Worm (Caenorhabditis elegans): ENCODE data around the gene D1044.4.

The D1044.4 gene

DNA sequence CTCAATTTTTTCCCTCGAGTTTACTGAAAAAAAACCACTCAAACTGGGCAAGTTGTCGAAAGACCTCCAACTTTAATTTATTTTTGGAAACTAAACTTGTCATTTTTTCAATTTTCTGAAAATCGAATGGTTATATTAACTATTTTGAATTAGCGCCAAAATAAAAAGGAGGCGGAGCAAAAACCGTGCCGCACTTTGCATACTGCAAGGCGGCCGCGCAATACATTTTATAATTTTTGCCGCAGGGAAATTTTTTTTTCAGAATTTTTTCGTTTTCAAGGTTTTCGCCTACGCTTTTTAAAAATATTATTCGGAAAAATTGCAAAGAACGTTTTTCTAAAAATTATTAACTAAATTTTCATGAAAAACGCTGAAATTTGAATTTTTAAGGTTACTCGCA lies 18.2 kb downstream of the D1044.4 start:
- TF ChIP-seq nhr-28 (tag; optimal IDR thresholded peaks at IDR 0.05) (no peak), nhr-11 (tag; optimal IDR thresholded peaks at IDR 0.05) (no peak), R02D3.7 (tag; optimal IDR thresholded peaks at IDR 0.05) (no peak), pqm-1 (tag; optimal IDR thresholded peaks at IDR 0.05) (no peak), eor-1 (tag; optimal IDR thresholded peaks at IDR 0.05) (no peak), egl-5 (tag; optimal IDR thresholded peaks at IDR 0.05) (no peak), hmg-11 (tag; optimal IDR thresholded peaks at IDR 0.05) (no peak), nhr-43 (tag; optimal IDR thresholded peaks at IDR 0.05; ENCODE audit: poor library complexity, severe bottlenecking) (no peak), fkh-2 (tag; optimal IDR thresholded peaks at IDR 0.05) (no peak), ZK546.5 (tag; optimal IDR thresholded peaks at IDR 0.05) (no peak), nfya-1 (tag; optimal IDR thresholded peaks at IDR 0.05; ENCODE audit: insufficient read depth) (no peak), nhr-67 (tag; optimal IDR thresholded peaks at IDR 0.05) (no peak), nhr-25 (tag; optimal IDR thresholded peaks at IDR 0.05) (no peak), sea-2 (GFP tag; optimal IDR thresholded peaks at IDR 0.05) (no peak)

ce11 chrIII:5502915-5503575 lies 18.8 kb downstream of the D1044.4 start:
- TF ChIP-seq fkh-10 (GFP tag; optimal IDR thresholded peaks at IDR 0.05) (peak; percentile 53), ceh-9 (tag; optimal IDR thresholded peaks at IDR 0.05) (no peak), nfya-1 (tag; optimal IDR thresholded peaks at IDR 0.05; ENCODE audit: insufficient read depth) (peak; percentile 53), elt-3 (tag; optimal IDR thresholded peaks at IDR 0.05) (no peak), nhr-43 (tag; optimal IDR thresholded peaks at IDR 0.05; ENCODE audit: poor library complexity, severe bottlenecking) (peak; percentile 72), daf-12 (tag; optimal IDR thresholded peaks at IDR 0.05) (no peak), R02D3.7 (tag; optimal IDR thresholded peaks at IDR 0.05) (no peak), nhr-67 (tag; optimal IDR thresholded peaks at IDR 0.05) (no peak), jun-1 (tag; optimal IDR thresholded peaks at IDR 0.05) (peak; percentile 28), pha-4 (tag; optimal IDR thresholded peaks at IDR 0.05) (peak; percentile 64), hmg-11 (tag; optimal IDR thresholded peaks at IDR 0.05) (peak; percentile 51), nhr-11 (tag; optimal IDR thresholded peaks at IDR 0.05) (peak; percentile 8), nhr-25 (tag; optimal IDR thresholded peaks at IDR 0.05) (peak; percentile 63), unc-62 (GFP tag; optimal IDR thresholded peaks at IDR 0.05) (peak; percentile 3), fos-1 (tag; optimal IDR thresholded peaks at IDR 0.05) (no peak), lsy-12 (tag; optimal IDR thresholded peaks at IDR 0.05) (peak; percentile 39), lin-39 (tag; optimal IDR thresholded peaks at IDR 0.05) (peak; percentile 29), snpc-4 (tag; optimal IDR thresholded peaks at IDR 0.05) (peak; percentile 39), ama-1 (optimal IDR thresholded peaks at IDR 0.05) (peak; percentile 44), zag-1 (tag; optimal IDR thresholded peaks at IDR 0.05) (no peak), elt-2 (tag; optimal IDR thresholded peaks at IDR 0.05) (peak; percentile 93), skn-1 (tag; optimal IDR thresholded peaks at IDR 0.05) (peak; percentile 57), lin-15B (tag; optimal IDR thresholded peaks at IDR 0.05) (peak; percentile 19), elt-1 (tag; optimal IDR thresholded peaks at IDR 0.05) (peak; percentile 92), pqm-1 (tag; optimal IDR thresholded peaks at IDR 0.05) (peak; percentile 82), nhr-23 (tag; optimal IDR thresholded peaks at IDR 0.05) (peak; percentile 85), mdl-1 (tag; optimal IDR thresholded peaks at IDR 0.05) (peak; percentile 41)

DNA sequence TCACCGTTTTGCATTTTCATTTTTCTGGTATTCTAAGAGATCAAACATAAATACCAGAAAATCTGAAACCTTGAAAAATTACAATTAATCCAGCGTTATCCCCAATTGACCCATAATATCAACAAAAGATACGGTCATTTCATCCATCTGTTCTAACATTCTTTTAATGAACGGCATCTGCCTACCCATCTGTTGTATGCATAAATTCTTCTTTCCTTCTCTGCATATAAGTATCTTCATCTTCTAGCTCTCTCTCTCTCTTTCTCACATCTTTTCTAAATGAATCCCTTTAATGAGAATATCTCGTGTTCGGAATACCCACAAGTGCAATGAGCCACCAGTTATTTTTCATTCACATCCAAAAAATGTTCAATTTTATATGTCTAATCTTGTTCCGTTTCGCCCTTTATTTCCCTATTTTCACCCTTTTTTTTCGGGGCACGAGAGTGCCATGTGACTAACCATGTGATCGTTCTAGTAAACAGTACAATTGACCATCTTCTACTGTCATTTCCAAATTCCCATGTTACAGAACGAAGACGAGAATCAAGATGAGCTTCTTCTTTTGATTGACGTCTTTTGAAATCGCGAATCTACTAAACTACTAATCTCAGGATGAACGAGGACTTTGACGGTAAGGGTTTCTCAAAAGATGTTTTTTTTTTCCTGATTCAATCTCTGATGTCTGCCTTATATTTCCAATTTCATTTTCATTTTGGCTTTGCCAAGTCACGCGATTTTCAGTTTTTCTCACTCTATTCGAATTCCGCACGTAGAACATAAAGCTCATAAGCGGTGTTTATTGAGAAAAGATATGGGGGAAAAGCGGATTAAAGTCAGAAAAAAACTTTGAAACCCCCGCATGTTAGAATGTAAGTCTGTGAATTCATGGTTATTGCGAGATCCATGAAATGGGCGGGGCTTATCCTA lies 20.2 kb downstream of the D1044.4 start, which contains the start of gene R02F2.1:
Gene R02F2.1, plus strand, starts transcription at position 528 of the 930 bp plus-strand sequence.
- TF ChIP-seq hmg-11 (tag; optimal IDR thresholded peaks at IDR 0.05) (peak; percentile 18), ama-1 (optimal IDR thresholded peaks at IDR 0.05) (peak; percentile 40), elt-1 (tag; optimal IDR thresholded peaks at IDR 0.05) (peak; percentile 3), pha-4 (tag; optimal IDR thresholded peaks at IDR 0.05) (peak; percentile 70), lsy-12 (tag; optimal IDR thresholded peaks at IDR 0.05) (no peak), nhr-25 (tag; optimal IDR thresholded peaks at IDR 0.05) (peak; percentile 48), elt-2 (tag; optimal IDR thresholded peaks at IDR 0.05) (peak; percentile 20), aly-2 (tag; optimal IDR thresholded peaks at IDR 0.05) (no peak)
